Worm (Caenorhabditis elegans) whole organism, late embryonic: Measurements from ENCODE around the gene tsen-2.
A peak's percentile ranks its signal among the peaks of the same experiment; 100 is the strongest.

Source experiments
- C08G9.2 ChIP-seq: sonication (generic microtip); optimal IDR thresholded peaks from 2 replicates; lab custom pipeline; 2016; ENCODE audit warnings: mild to moderate bottlenecking, missing genetic modification characterization, moderate library complexity, missing compliant biosample characterization
- K09A11.1 ChIP-seq: sonication (generic microtip); optimal IDR thresholded peaks from 2 replicates; lab custom pipeline; 2017; ENCODE audit warnings: antibody characterized with exemption, mild to moderate bottlenecking, missing genetic modification characterization, missing compliant biosample characterization; ENCODE audit not compliant: insufficient read depth
- T23F11.4 ChIP-seq: fragments of 200-800 bp; sonication (Bioruptor generic); optimal IDR thresholded peaks from 2 replicates; lab custom pipeline; 2018; ENCODE audit warnings: mild to moderate bottlenecking, missing genetic modification characterization, missing compliant biosample characterization
- Y22D7AL.16 ChIP-seq: sonication (generic microtip); optimal IDR thresholded peaks from 2 replicates; lab custom pipeline; 2016; ENCODE audit warnings: missing genetic modification characterization, missing compliant biosample characterization
- ceh-14 ChIP-seq: sonication (generic microtip); optimal IDR thresholded peaks from 2 replicates; lab custom pipeline; 2016; ENCODE audit warnings: missing genotype, missing genetic modification characterization, missing compliant biosample characterization
- ceh-24 ChIP-seq: sonication (generic microtip); optimal IDR thresholded peaks from 2 replicates; lab custom pipeline; 2016; ENCODE audit warnings: mild to moderate bottlenecking, missing genetic modification characterization, missing compliant biosample characterization
- ceh-30 ChIP-seq: fragments of 150-350 bp; optimal IDR thresholded peaks from 2 replicates; lab custom pipeline; 2014; ENCODE audit warnings: missing biosample characterization, missing genetic modification characterization
- ceh-45 ChIP-seq: fragments of 200-800 bp; sonication (Bioruptor generic); IDR thresholded peaks from 2 replicates; pipeline ENCODE4 v1.3.6; 2022; ENCODE audit warnings: missing genetic modification reagents, missing genetic modification characterization, missing compliant biosample characterization
- ceh-48 ChIP-seq: sonication (generic microtip); optimal IDR thresholded peaks from 2 replicates; lab custom pipeline; 2016; ENCODE audit warnings: missing genetic modification characterization, inconsistent platforms, missing compliant biosample characterization
- ceh-9 ChIP-seq: sonication (generic microtip); optimal IDR thresholded peaks from 2 replicates; lab custom pipeline; 2016; ENCODE audit warnings: mild to moderate bottlenecking, missing genetic modification characterization, inconsistent platforms, missing compliant biosample characterization
- elt-2 ChIP-seq: sonication (generic microtip); optimal IDR thresholded peaks from 2 replicates; lab custom pipeline; 2016; ENCODE audit warnings: missing genetic modification reagents, missing genetic modification characterization, missing compliant biosample characterization
- fax-1 ChIP-seq: sonication (generic microtip); optimal IDR thresholded peaks from 2 replicates; lab custom pipeline; 2016; ENCODE audit warnings: missing genotype, missing genetic modification characterization, missing compliant biosample characterization
- fkh-10 ChIP-seq: fragments of 150-350 bp; optimal IDR thresholded peaks from 2 replicates; lab custom pipeline; 2014; ENCODE audit warnings: missing biosample characterization, missing genetic modification reagents, missing genetic modification characterization
- fkh-6 ChIP-seq: sonication (generic microtip); optimal IDR thresholded peaks from 2 replicates; lab custom pipeline; 2016; ENCODE audit warnings: missing genetic modification characterization, missing compliant biosample characterization
- gmeb-2 ChIP-seq: sonication (generic microtip); optimal IDR thresholded peaks from 2 replicates; lab custom pipeline; 2016; ENCODE audit warnings: missing genetic modification characterization, inconsistent platforms, missing compliant biosample characterization
- hlh-13 ChIP-seq: fragments of 200-800 bp; sonication (Bioruptor generic); optimal IDR thresholded peaks from 2 replicates; lab custom pipeline; 2018; ENCODE audit warnings: mild to moderate bottlenecking, missing genetic modification characterization, missing compliant biosample characterization
- hlh-30 ChIP-seq: sonication (generic microtip); optimal IDR thresholded peaks from 2 replicates; lab custom pipeline; 2017; ENCODE audit warnings: antibody characterized with exemption, missing genetic modification characterization, missing compliant biosample characterization; ENCODE audit not compliant: insufficient read depth
- hlh-8 ChIP-seq: sonication (generic microtip); optimal IDR thresholded peaks from 2 replicates; lab custom pipeline; 2016; ENCODE audit warnings: missing genotype, missing genetic modification characterization, missing compliant biosample characterization
- lim-6 ChIP-seq: sonication (generic microtip); optimal IDR thresholded peaks from 2 replicates; lab custom pipeline; 2016; ENCODE audit warnings: missing genetic modification characterization, missing compliant biosample characterization
- madf-2 ChIP-seq: sonication (generic microtip); optimal IDR thresholded peaks from 2 replicates; lab custom pipeline; 2017; ENCODE audit warnings: missing genetic modification characterization, missing compliant biosample characterization
- nfya-1 ChIP-seq: sonication (generic microtip); optimal IDR thresholded peaks from 2 replicates; lab custom pipeline; 2017; ENCODE audit warnings: missing genetic modification characterization, mild to moderate bottlenecking, missing compliant biosample characterization, antibody characterized with exemption, moderate library complexity
- nhr-11 ChIP-seq: fragments of 150-350 bp; optimal IDR thresholded peaks from 2 replicates; lab custom pipeline; 2014; ENCODE audit warnings: missing biosample characterization, missing genetic modification characterization
- nhr-232 ChIP-seq: sonication (generic microtip); optimal IDR thresholded peaks from 2 replicates; lab custom pipeline; 2016; ENCODE audit warnings: missing genetic modification characterization, missing compliant biosample characterization
- pat-9 ChIP-seq: fragments of 200-800 bp; sonication (Bioruptor generic); optimal IDR thresholded peaks from 2 replicates; lab custom pipeline; 2018; ENCODE audit warnings: mild to moderate bottlenecking, missing genetic modification characterization, moderate library complexity, missing compliant biosample characterization
- pha-2 ChIP-seq: sonication (generic microtip); optimal IDR thresholded peaks from 2 replicates; lab custom pipeline; 2017; ENCODE audit warnings: mild to moderate bottlenecking, missing genetic modification characterization, missing compliant biosample characterization
- ref-2 ChIP-seq: sonication (generic microtip); optimal IDR thresholded peaks from 2 replicates; lab custom pipeline; 2016; ENCODE audit warnings: missing genetic modification characterization, missing compliant biosample characterization
- rnt-1 ChIP-seq: sonication (generic microtip); optimal IDR thresholded peaks from 2 replicates; lab custom pipeline; 2016; ENCODE audit warnings: missing genetic modification characterization, missing compliant biosample characterization
- sdc-2 ChIP-seq: sonication (generic microtip); optimal IDR thresholded peaks from 2 replicates; lab custom pipeline; 2016; ENCODE audit warnings: missing genotype, missing genetic modification characterization, missing compliant biosample characterization
- ttx-3 ChIP-seq: sonication (generic microtip); optimal IDR thresholded peaks from 2 replicates; lab custom pipeline; 2016; ENCODE audit warnings: missing genetic modification reagents, missing genetic modification characterization, missing compliant biosample characterization
- unc-3 ChIP-seq, 2 experiments: fragments of 200-800 bp in 1 of 2; sonication (Bioruptor generic) in 1 of 2; sonication (generic microtip) in 1 of 2; conservative IDR thresholded peaks in 1 of 2; optimal IDR thresholded peaks in 1 of 2; 2 replicates each; pipeline versions ENCODE4 v1.3.6 to Lab custom; 2016 to 2022; ENCODE audit warnings: missing compliant biosample characterization in 2 of 2, missing genetic modification characterization in 2 of 2, missing genetic modification reagents in 1 of 2
- unc-55 ChIP-seq: sonication (generic microtip); optimal IDR thresholded peaks from 2 replicates; lab custom pipeline; 2017; ENCODE audit warnings: missing biosample characterization, missing genetic modification reagents, missing genetic modification characterization

tsen-2 gene

DNA sequence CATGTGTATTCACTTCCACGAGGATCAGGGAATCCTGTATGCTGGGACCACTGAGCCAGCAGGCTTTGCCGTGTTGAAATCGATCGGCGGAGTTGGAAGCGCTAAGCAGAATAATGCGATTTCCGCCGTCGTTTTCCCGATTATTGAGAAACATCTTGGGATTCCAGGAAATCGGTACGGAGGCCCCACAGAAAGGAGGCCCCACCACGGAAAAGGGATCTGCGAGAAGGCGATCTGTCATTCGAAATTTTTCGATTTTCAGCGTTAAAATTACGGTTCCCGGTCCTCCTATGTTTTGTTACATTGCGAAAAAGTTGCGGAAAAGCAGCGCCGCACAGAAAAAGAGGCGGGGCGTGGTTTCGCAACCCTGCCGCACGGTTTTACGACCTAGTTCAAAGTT is 49.8 kb downstream of the tsen-2 start (continued):
- TF ChIP-seq fkh-6 (tag; lab: Kevin White, UChicago) (peak; percentile 34), C08G9.2 (peak; percentile 62), fax-1 (tag; lab: Kevin White, UChicago) (peak; percentile 52), ceh-14 (tag; lab: Kevin White, UChicago) (peak; percentile 64), ceh-9 (tag; lab: Kevin White, UChicago) (no peak)

DNA sequence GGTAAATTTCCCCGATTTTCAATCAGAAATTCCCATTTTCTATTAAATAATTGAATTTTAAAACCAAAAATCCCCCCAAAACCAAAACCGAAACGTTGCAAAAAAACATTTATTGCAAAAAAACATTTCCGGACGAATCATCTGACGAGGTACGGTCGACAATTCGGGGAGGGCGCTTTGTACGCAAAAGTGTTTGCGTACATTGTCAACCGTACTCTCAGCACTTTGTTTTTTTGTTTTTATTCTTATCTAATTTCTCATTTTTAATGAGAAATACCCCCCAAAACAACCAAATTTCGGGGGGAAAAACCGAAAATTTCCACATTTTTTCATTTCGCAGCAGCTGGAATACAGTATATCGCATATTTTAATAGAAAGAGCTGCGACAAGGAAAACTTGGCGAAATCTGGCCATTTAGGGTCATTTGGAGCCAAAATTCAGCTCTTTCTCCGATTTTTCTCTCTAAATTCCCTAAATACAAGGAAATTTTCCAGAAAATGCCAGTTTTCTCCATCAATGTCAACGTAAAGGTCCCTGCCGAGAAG is 50.3 kb downstream of the tsen-2 start, which contains the start of gene mif-1:
Gene mif-1 (plus strand): TSS at position 495 of the 545 bp plus-strand sequence.
- TF ChIP-seq fkh-6 (tag; lab: Kevin White, UChicago), result no peak
- peak; percentile 68 for TF ChIP-seq nfya-1 (tag; lab: Kevin White, UChicago)
- TF ChIP-seq T23F11.4 (GFP tag; lab: Kevin White, UChicago), result no peak
- TF ChIP-seq ceh-30 (tag; lab: Kevin White, UChicago), result no peak
- TF ChIP-seq hlh-8, result no peak
- TF ChIP-seq unc-55 (GFP tag; lab: Kevin White, UChicago), result no peak
- TF ChIP-seq elt-2 (tag; lab: Kevin White, UChicago), result peak; percentile 26
- TF ChIP-seq hlh-30, result peak; percentile 30
- TF ChIP-seq ref-2 (tag; lab: Kevin White, UChicago), result no peak
- TF ChIP-seq pha-2 (tag; lab: Kevin White, UChicago), result no peak
- TF ChIP-seq pat-9, result no peak
- TF ChIP-seq rnt-1 (tag; lab: Kevin White, UChicago), result no peak
- TF ChIP-seq nhr-11 (tag; lab: Kevin White, UChicago), result no peak
- TF ChIP-seq, all 69 proteins: peak for 3

ce11 chrIII:11847014-11847413 is 51.1 kb downstream of the tsen-2 start:
- TF ChIP-seq unc-3 (GFP tag; conservative IDR thresholded peaks at IDR 0.05; lab: Robert Waterston, UW), result no peak
- no peak for TF ChIP-seq unc-3 (tag; optimal IDR thresholded peaks at IDR 0.05; lab: Kevin White, UChicago)
- TF ChIP-seq ceh-48 (tag; lab: Kevin White, UChicago), result peak; percentile 4

- TF ChIP-seq gmeb-2 (tag; lab: Kevin White, UChicago) (no peak), hlh-30 (no peak), unc-55 (GFP tag; lab: Kevin White, UChicago) (no peak), fax-1 (tag; lab: Kevin White, UChicago) (no peak), lim-6 (no peak), K09A11.1 (tag; lab: Kevin White, UChicago) (no peak), T23F11.4 (GFP tag; lab: Kevin White, UChicago) (no peak), ceh-45 (no peak), pha-2 (tag; lab: Kevin White, UChicago) (no peak), ttx-3 (tag; lab: Kevin White, UChicago) (no peak), fkh-10 (GFP tag; lab: Kevin White, UChicago) (no peak), madf-2 (tag; lab: Kevin White, UChicago) (no peak), pat-9 (no peak), nhr-232 (no peak), ceh-24 (tag; lab: Kevin White, UChicago) (no peak), C08G9.2 (no peak), sdc-2 (tag; lab: Kevin White, UChicago) (no peak), Y22D7AL.16 (tag; lab: Kevin White, UChicago) (no peak), unc-3 (GFP tag; conservative IDR thresholded peaks at IDR 0.05; lab: Robert Waterston, UW) (no peak), unc-3 (tag; optimal IDR thresholded peaks at IDR 0.05; lab: Kevin White, UChicago) (no peak), hlh-13 (GFP tag; lab: Kevin White, UChicago) (no peak)
Measured at ce11 chrIII:11846365-11846764, 51.7 kb downstream of the tsen-2 start, which contains the start of gene ntl-3. Gene ntl-3 (minus strand): TSS chrIII:11846465.
